Worm (Caenorhabditis elegans) whole organism, L1 larva: ENCODE results near the gene ilys-4.

Source experiments
- F16B12.6 ChIP-seq: fragments of 150-350 bp; optimal IDR thresholded peaks from 2 replicates; lab custom pipeline; 2014; ENCODE audit warnings: missing biosample characterization, missing genetic modification characterization
- alr-1 ChIP-seq: fragments of 200-800 bp; sonication (Bioruptor generic); optimal IDR thresholded peaks from 2 replicates; lab custom pipeline; 2018; ENCODE audit warnings: borderline replicate concordance, mild to moderate bottlenecking, missing genetic modification characterization, missing compliant biosample characterization
- blmp-1 ChIP-seq: fragments of 150-350 bp; optimal IDR thresholded peaks from 2 replicates; lab custom pipeline; 2014; ENCODE audit warnings: missing biosample characterization, missing genetic modification characterization
- ceh-8 ChIP-seq: fragments of 200-800 bp; sonication (Bioruptor generic); optimal IDR thresholded peaks from 2 replicates; lab custom pipeline; 2018; ENCODE audit warnings: mild to moderate bottlenecking, missing genetic modification characterization, moderate library complexity, missing compliant biosample characterization
- ceh-88 ChIP-seq: fragments of 200-800 bp; sonication (Bioruptor generic); IDR thresholded peaks from 2 replicates; pipeline ENCODE4 v1.3.6; 2022; ENCODE audit warnings: missing genetic modification characterization, missing compliant biosample characterization
- ces-1 ChIP-seq: fragments of 150-350 bp; optimal IDR thresholded peaks from 2 replicates; lab custom pipeline; 2014; ENCODE audit warnings: missing biosample characterization, missing genetic modification reagents, missing genetic modification characterization
- dpl-1 ChIP-seq, 3 experiments: fragments of 150-350 bp in 2 of 3; sonication (generic microtip) in 1 of 3; optimal IDR thresholded peaks; 2 replicates each; lab custom pipeline; 2014 to 2017; ENCODE audit warnings: missing biosample characterization in 3 of 3, missing genetic modification characterization in 3 of 3, missing genetic modification reagents in 3 of 3
- efl-1 ChIP-seq, 4 experiments: fragments of 150-350 bp; optimal IDR thresholded peaks in 3 of 4; peaks in 1 of 4; 1 replicate in 1 of 4; 2 replicates in 3 of 4; lab custom pipeline; 2014; ENCODE audit warnings: missing biosample characterization in 2 of 4, missing genetic modification characterization in 2 of 4, missing genetic modification reagents in 2 of 4
- jun-1 ChIP-seq: fragments of 150-350 bp; optimal IDR thresholded peaks from 2 replicates; lab custom pipeline; 2014; ENCODE audit warnings: missing biosample characterization, missing genetic modification reagents, missing genetic modification characterization
- lin-35 ChIP-seq, 2 experiments: fragments of 150-350 bp; optimal IDR thresholded peaks; 2 replicates each; lab custom pipeline; 2014; ENCODE audit warnings: missing biosample characterization in 2 of 2, missing genetic modification characterization in 2 of 2, missing genetic modification reagents in 2 of 2
- lir-3 ChIP-seq: sonication (generic microtip); optimal IDR thresholded peaks from 2 replicates; lab custom pipeline; 2016; ENCODE audit warnings: mild to moderate bottlenecking, missing genetic modification characterization, moderate library complexity, missing compliant biosample characterization; ENCODE audit not compliant: poor library complexity
- mab-9 ChIP-seq: fragments of 200-800 bp; sonication (Bioruptor generic); IDR thresholded peaks from 2 replicates; pipeline ENCODE4 v1.3.6; 2022; ENCODE audit warnings: missing genetic modification reagents, missing genetic modification characterization, missing compliant biosample characterization
- mep-1 ChIP-seq: fragments of 150-350 bp; optimal IDR thresholded peaks from 2 replicates; lab custom pipeline; 2014; ENCODE audit warnings: missing biosample characterization, missing genetic modification characterization
- nhr-237 ChIP-seq: fragments of 150-350 bp; optimal IDR thresholded peaks from 2 replicates; lab custom pipeline; 2014; ENCODE audit warnings: missing biosample characterization, missing genetic modification characterization
- nhr-28 ChIP-seq: fragments of 150-350 bp; optimal IDR thresholded peaks from 2 replicates; lab custom pipeline; 2014; ENCODE audit warnings: missing biosample characterization, missing genetic modification characterization
- nhr-85 ChIP-seq: sonication (generic microtip); peaks from one replicate; lab custom pipeline; 2016; ENCODE audit warnings: missing genetic modification characterization, inconsistent platforms, missing compliant biosample characterization
- skn-1 ChIP-seq: fragments of 150-350 bp; optimal IDR thresholded peaks from 2 replicates; lab custom pipeline; 2014; ENCODE audit warnings: missing biosample characterization, missing genetic modification characterization
- sptf-1 ChIP-seq: fragments of 150-350 bp; optimal IDR thresholded peaks from 2 replicates; lab custom pipeline; 2014; ENCODE audit warnings: missing biosample characterization, missing genetic modification characterization
- tbx-2 ChIP-seq: sonication (generic microtip); optimal IDR thresholded peaks from 2 replicates; lab custom pipeline; 2016; ENCODE audit warnings: missing genetic modification characterization, missing compliant biosample characterization
- xbp-1 ChIP-seq: sonication (generic microtip); optimal IDR thresholded peaks from 2 replicates; lab custom pipeline; 2016; ENCODE audit warnings: missing genetic modification characterization, missing compliant biosample characterization
- zip-4 ChIP-seq: fragments of 200-800 bp; sonication (Bioruptor generic); optimal IDR thresholded peaks from 2 replicates; lab custom pipeline; 2018; ENCODE audit warnings: mild to moderate bottlenecking, missing genetic modification characterization, moderate library complexity, missing compliant biosample characterization

The ilys-4 gene

DNA sequence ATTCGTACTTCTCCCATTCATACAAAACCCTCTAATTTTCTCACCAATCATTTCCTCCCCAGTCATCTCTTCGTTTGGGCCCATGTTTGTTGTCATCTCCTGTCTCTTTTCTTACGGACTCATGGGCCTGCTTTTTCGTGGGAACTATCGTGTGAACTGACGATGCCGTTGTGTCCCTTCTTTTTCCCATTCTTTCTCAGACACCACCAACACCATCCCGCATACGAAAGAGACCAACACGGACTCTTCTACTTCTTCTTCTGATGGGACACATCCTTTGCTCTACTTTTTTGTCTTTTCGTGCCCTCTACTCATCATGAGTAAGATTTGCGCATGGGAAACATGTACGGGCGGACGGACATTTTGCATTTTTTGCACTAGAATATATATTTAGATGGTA lies 47.0 kb downstream of the ilys-4 start:
- TF ChIP-seq efl-1 (optimal IDR thresholded peaks at IDR 0.05; lab: Kevin White, UChicago) (no peak), efl-1 (GFP tag; optimal IDR thresholded peaks at IDR 0.05 in 1 of 2; lab: Kevin White, UChicago) (peak in 1 of 2 experiments; percentile 73), ceh-8 (GFP tag; lab: Kevin White, UChicago) (no peak)

- no peak for TF ChIP-seq nhr-28 (tag; lab: Kevin White, UChicago)
- no peak for TF ChIP-seq lir-3 (tag; lab: Kevin White, UChicago)
- no peak for TF ChIP-seq nhr-237 (tag; lab: Kevin White, UChicago)
- TF ChIP-seq alr-1 (tag; lab: Kevin White, UChicago): no peak
- TF ChIP-seq F16B12.6 (tag; lab: Kevin White, UChicago): no peak
- TF ChIP-seq mab-9: no peak
- TF ChIP-seq tbx-2 (tag; lab: Kevin White, UChicago): no peak
- TF ChIP-seq nhr-85 (tag; lab: Kevin White, UChicago): no peak
- no peak for TF ChIP-seq ceh-88 (GFP tag; lab: Robert Waterston, UW)
- TF ChIP-seq sptf-1: no peak
- TF ChIP-seq skn-1: no peak
- TF ChIP-seq jun-1 (tag; lab: Kevin White, UChicago): no peak
- no peak for TF ChIP-seq zip-4 (GFP tag; lab: Kevin White, UChicago)
Observed at ce11 chrIV:7849235-7849634, 48.1 kb downstream of the ilys-4 start.

ce11 chrIV:7846386-7846785 lies 51.0 kb downstream of the ilys-4 start, which contains the start of gene C06A6.2:
Gene C06A6.2 (plus strand): TSS chrIV:7846622.
- TF ChIP-seq xbp-1 (tag; lab: Kevin White, UChicago) (no peak), lin-35 (GFP tag; optimal IDR thresholded peaks at IDR 0.05; lab: Kevin White, UChicago) (peak in 1 of 2 experiments; percentile 54), ces-1 (GFP tag; lab: Kevin White, UChicago) (no peak), efl-1 (optimal IDR thresholded peaks at IDR 0.05; lab: Kevin White, UChicago) (peak; percentile 36 to 51), efl-1 (GFP tag; optimal IDR thresholded peaks at IDR 0.05 in 1 of 2; lab: Kevin White, UChicago) (peak; percentile 59 to 92), mep-1 (tag; lab: Kevin White, UChicago) (peak; percentile 5), blmp-1 (tag; lab: Kevin White, UChicago) (peak; percentile 3), dpl-1 (GFP tag; optimal IDR thresholded peaks at IDR 0.05; lab: Kevin White, UChicago) (peak in 2 of 3 experiments; percentile 44 to 64)
